Worm (Caenorhabditis elegans) whole organism, L3 larva: Measurements from ENCODE around the gene puf-12.
A peak's percentile ranks its signal among the peaks of the same experiment; 100 is the strongest.

Experiments used
- ceh-16 ChIP-seq: sonication (generic microtip); optimal IDR thresholded peaks from 2 replicates; lab custom pipeline; 2017; ENCODE audit warnings: missing biosample characterization, missing genetic modification characterization
- ceh-28 ChIP-seq: fragments of 150-350 bp; optimal IDR thresholded peaks from 2 replicates; lab custom pipeline; 2014; ENCODE audit warnings: missing biosample characterization, missing genetic modification reagents, missing genetic modification characterization
- ceh-9 ChIP-seq: sonication (generic microtip); optimal IDR thresholded peaks from 2 replicates; lab custom pipeline; 2018; ENCODE audit warnings: missing biosample characterization, missing genetic modification characterization
- elt-1 ChIP-seq: fragments of 150-350 bp; optimal IDR thresholded peaks from 2 replicates; lab custom pipeline; 2014; ENCODE audit warnings: missing biosample characterization, missing genetic modification characterization
- elt-2 ChIP-seq: sonication (generic microtip); optimal IDR thresholded peaks from 2 replicates; lab custom pipeline; 2016; ENCODE audit warnings: missing genetic modification reagents, mild to moderate bottlenecking, missing genetic modification characterization, missing compliant biosample characterization
- fkh-2 ChIP-seq: fragments of 150-350 bp; optimal IDR thresholded peaks from 2 replicates; lab custom pipeline; 2014; ENCODE audit warnings: missing biosample characterization, missing genetic modification reagents, missing genetic modification characterization
- hmg-11 ChIP-seq: sonication (generic microtip); optimal IDR thresholded peaks from 2 replicates; lab custom pipeline; 2016; ENCODE audit warnings: missing genetic modification characterization, missing compliant biosample characterization
- jun-1 ChIP-seq: fragments of 150-350 bp; optimal IDR thresholded peaks from 2 replicates; lab custom pipeline; 2014; ENCODE audit warnings: missing biosample characterization, missing genetic modification reagents, missing genetic modification characterization
- mml-1 ChIP-seq: fragments of 150-350 bp; sonication (generic microtip); optimal IDR thresholded peaks from 3 replicates; lab custom pipeline; 2014; ENCODE audit warnings: missing biosample characterization, missing genetic modification characterization
- nhr-237 ChIP-seq: fragments of 150-350 bp; optimal IDR thresholded peaks from 2 replicates; lab custom pipeline; 2014; ENCODE audit warnings: missing biosample characterization, missing genetic modification characterization
- nhr-25 ChIP-seq: sonication (generic microtip); optimal IDR thresholded peaks from 2 replicates; lab custom pipeline; 2017; ENCODE audit warnings: missing biosample characterization, missing genetic modification characterization
- pha-4 ChIP-seq: fragments of 150-350 bp; optimal IDR thresholded peaks from 2 replicates; lab custom pipeline; 2014; ENCODE audit warnings: missing biosample characterization, missing genetic modification reagents, missing genetic modification characterization
- pqm-1 ChIP-seq: fragments of 150-350 bp; optimal IDR thresholded peaks from 2 replicates; lab custom pipeline; 2017; ENCODE audit warnings: missing biosample characterization, missing genetic modification characterization, inconsistent platforms
- unc-39 ChIP-seq: sonication (generic microtip); optimal IDR thresholded peaks from 4 replicates; lab custom pipeline; 2017; ENCODE audit warnings: missing biosample characterization, missing genetic modification characterization
- ztf-11 ChIP-seq: fragments of 150-350 bp; optimal IDR thresholded peaks from 2 replicates; lab custom pipeline; 2014; ENCODE audit warnings: missing biosample characterization, missing genetic modification characterization

puf-12 gene

DNA sequence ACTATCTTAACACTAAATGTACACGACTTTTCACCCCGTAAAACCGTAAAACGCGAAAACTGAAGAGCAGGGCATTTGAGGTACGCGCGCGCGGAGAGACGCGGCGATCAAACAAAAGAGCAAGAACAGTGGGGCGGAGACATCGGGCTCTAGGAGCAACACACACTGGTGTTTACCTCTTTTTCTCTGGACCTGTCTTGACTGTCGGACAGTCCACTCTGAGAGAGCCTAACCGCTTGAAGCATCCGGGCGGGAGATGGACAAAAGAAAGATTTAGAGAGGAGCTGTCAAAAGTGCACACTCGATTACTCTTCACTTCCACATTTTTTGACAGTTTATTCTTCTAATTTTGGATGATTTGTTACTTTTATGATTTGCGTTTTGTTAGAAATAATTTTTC, 36.7 kb downstream of the puf-12 start:
- TF ChIP-seq nhr-237 (tag; lab: Kevin White, UChicago): no peak
- peak; percentile 22 for TF ChIP-seq pha-4

ce11 chrII:10137358-10137757, 37.2 kb downstream of the puf-12 start, which contains the start of gene phg-1:
phg-1 (plus strand) TSS chrII:10137658.
- TF ChIP-seq fkh-2 (tag; lab: Kevin White, UChicago) (no peak), hmg-11 (no peak)

DNA sequence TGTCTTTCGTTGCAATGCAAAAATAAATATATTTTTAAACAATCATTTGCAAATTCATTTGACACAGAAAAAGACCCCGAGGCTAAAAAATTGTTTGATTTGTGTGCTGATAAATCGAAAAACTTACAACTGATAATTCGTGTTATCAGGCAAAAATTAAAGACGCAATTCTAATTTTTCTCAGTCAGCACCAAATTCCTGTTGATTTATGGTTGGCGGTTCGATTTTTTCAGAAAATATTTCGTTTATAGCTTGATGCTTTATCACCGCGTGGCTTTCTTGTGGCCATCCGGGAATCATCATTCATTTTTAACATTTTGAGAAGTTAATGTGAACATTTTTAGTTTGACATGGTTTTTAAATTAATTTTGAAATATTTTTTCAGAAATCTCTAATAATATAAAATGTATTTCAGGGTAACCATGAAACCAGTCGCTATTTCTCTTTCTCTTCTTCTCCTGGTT, 39.1 kb downstream of the puf-12 start, which contains the start of gene asah-2:
Gene asah-2, plus strand, starts transcription at position 414 of the 464 bp plus-strand sequence.
- TF ChIP-seq unc-39 (tag; lab: Kevin White, UChicago) (no peak), pqm-1 (tag; lab: Kevin White, UChicago) (peak; percentile 72), elt-2 (tag; lab: Kevin White, UChicago) (peak; percentile 81), jun-1 (tag; lab: Kevin White, UChicago) (peak; percentile 61), fkh-2 (tag; lab: Kevin White, UChicago) (no peak), mml-1 (tag; lab: Kevin White, UChicago) (no peak), pha-4 (peak; percentile 24)

DNA sequence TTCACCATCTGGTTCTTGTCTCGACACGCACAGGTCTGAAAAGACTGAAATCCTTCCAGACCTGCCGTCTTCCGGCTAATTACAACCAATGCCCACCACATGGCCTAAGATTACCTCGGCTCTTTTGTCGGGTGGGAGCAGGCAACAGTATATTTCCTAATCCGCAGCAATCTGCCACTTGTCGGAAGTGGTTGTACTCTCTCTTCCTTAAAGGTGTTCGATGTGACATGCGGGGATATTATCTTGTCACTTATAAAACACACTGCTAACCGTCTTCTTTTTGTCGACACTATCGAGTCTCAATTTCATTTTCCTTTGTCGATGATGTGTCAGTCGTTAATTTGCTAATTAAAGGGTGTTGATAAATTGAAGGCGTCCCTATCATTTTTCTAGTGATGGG, 44.0 kb downstream of the puf-12 start, which contains the start of gene F27E5.3:
Gene F27E5.3, minus strand, starts transcription at position 101 of the 400 bp plus-strand sequence.
- TF ChIP-seq mml-1 (tag; lab: Kevin White, UChicago) (no peak), ztf-11 (tag; lab: Kevin White, UChicago) (no peak)

ce11 chrII:10146488-10146887, 46.4 kb downstream of the puf-12 start, which contains the start of gene pax-3:
pax-3 (plus strand) TSS chrII:10146570.
- TF ChIP-seq ceh-9 (tag; lab: Kevin White, UChicago) (no peak), elt-1 (tag; lab: Kevin White, UChicago) (no peak), nhr-25 (tag; lab: Kevin White, UChicago) (no peak), ceh-28 (no peak)
- TF ChIP-seq, all 47 proteins: peak for 0

DNA sequence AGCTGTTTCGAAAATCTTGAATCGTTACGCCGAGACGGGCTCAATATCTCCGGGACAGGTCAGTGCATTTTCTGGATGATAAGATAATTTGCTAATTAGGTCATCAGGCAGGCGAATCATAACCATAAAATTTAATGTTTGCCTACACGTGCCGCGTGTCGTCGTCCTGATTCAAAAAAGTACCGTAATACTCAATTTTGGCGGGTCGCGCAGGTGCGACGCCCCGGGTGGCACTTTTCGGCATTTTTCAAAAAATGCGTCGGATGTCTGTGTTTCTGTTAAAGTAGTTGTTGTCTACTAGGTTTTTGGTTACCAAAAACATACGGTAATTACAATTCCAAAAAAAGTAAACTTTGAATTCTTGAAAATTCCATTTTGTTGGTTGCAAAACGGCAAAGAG, 47.4 kb downstream of the puf-12 start:
- no peak for TF ChIP-seq ceh-16
